Worm (Caenorhabditis elegans): Measurements from ENCODE around the gene msp-53.
"Not testable (repeated sequence)": the region's sequence is repeated elsewhere in the genome, so short reads cannot be mapped to it uniquely, and the experiment has no call there.

The msp-53 gene

DNA sequence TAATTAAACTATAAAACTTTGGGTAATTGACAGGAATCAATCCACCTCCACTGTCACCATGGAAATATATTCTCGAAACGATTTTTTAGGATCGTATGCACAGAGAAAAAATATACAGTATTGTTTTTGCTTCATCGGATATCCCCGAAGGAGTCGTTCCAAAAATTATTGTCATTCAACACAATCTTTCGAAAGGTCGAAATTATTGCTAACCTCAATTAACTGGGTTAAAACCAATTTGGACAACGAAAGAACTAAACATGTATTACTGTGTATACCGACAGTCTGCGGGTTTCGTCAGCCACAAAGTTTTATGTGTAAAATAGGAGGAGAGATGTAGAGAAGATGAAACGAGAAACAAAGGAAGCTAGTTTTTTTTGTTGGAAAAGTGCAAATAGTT lies 1.6 kb downstream of the msp-53 start (continued):
- no peak for TF ChIP-seq hrde-1 (tag; optimal IDR thresholded peaks at IDR 0.05; ENCODE audit: borderline replicate concordance)
- TF ChIP-seq Y79H2A.3 (GFP tag; conservative IDR thresholded peaks at IDR 0.05): no peak
- peak; percentile 95 for TF ChIP-seq attf-6 (GFP tag; IDR thresholded peaks at IDR 0.05)
- TF ChIP-seq F49E8.2 (tag; optimal IDR thresholded peaks at IDR 0.05; ENCODE audit: insufficient read depth): peak; percentile 4
- peak; percentile 38 for TF ChIP-seq F33H1.4 (GFP tag; IDR thresholded peaks at IDR 0.05)
- no peak for TF ChIP-seq Y53F4B.3 (GFP tag; IDR thresholded peaks at IDR 0.05)
- TF ChIP-seq lag-1 (GFP tag; IDR thresholded peaks at IDR 0.05): no peak
- no peak for TF ChIP-seq zim-3 (tag; optimal IDR thresholded peaks at IDR 0.05)
- TF ChIP-seq xnd-1 (tag; optimal IDR thresholded peaks at IDR 0.05): no peak
- TF ChIP-seq tbp1 (GFP tag; optimal IDR thresholded peaks at IDR 0.05): peak; percentile 76
- TF ChIP-seq ets-4 (GFP tag; optimal IDR thresholded peaks at IDR 0.05): no peak
- TF ChIP-seq ceh-100 (GFP tag; IDR thresholded peaks at IDR 0.05): no peak
- no peak for TF ChIP-seq C17E4.6 (GFP tag; IDR thresholded peaks at IDR 0.05)
- peak; percentile 54; the same call in 1 of the 2 replicates for TF ChIP-seq rcor-1 (GFP tag; IDR thresholded peaks at IDR 0.05)
- no peak for TF ChIP-seq efl-1 (GFP tag; optimal IDR thresholded peaks at IDR 0.05)
- TF ChIP-seq athp-1 (tag; optimal IDR thresholded peaks at IDR 0.05): no peak
- no peak for TF ChIP-seq tbx-9 (tag; optimal IDR thresholded peaks at IDR 0.05; ENCODE audit: borderline replicate concordance)
- no peak for TF ChIP-seq gei-17 (GFP tag; optimal IDR thresholded peaks at IDR 0.05)
- TF ChIP-seq snpc-4 (GFP tag; optimal IDR thresholded peaks at IDR 0.05): peak; percentile 94
- TF ChIP-seq snpc-4 (tag; optimal IDR thresholded peaks at IDR 0.05): peak; percentile 95 to 98 (median 96)
- TF ChIP-seq snpc-1.3 (tag; optimal IDR thresholded peaks at IDR 0.05; ENCODE audit: insufficient read depth): peak; percentile 83
- no peak for TF ChIP-seq Y95B8A.8 (GFP tag; IDR thresholded peaks at IDR 0.05)
- TF ChIP-seq lin-26 (GFP tag; IDR thresholded peaks at IDR 0.05): no peak; the same call in 1 of the 2 replicates
- no peak for TF ChIP-seq ccch-3 (GFP tag; optimal IDR thresholded peaks at IDR 0.05)
- TF ChIP-seq B0336.3 (GFP tag; IDR thresholded peaks at IDR 0.05): no peak
- TF ChIP-seq snpc-3.4 (tag; optimal IDR thresholded peaks at IDR 0.05): peak; percentile 57
- no peak for TF ChIP-seq nhr-80 (tag; optimal IDR thresholded peaks at IDR 0.05)

- not testable (repeated sequence) for TF ChIP-seq lin-40 (tag; optimal IDR thresholded peaks at IDR 0.05); hlh-26 (GFP tag; conservative IDR thresholded peaks at IDR 0.05); ztf-18 (tag; optimal IDR thresholded peaks at IDR 0.05)
Measured at ce11 chrIV:5062278-5062677, 2.6 kb downstream of the msp-53 start, which contains the start of gene msp-57. msp-57 (plus strand) TSS chrIV:5062578.

- no peak for TF ChIP-seq ztf-22 (GFP tag; optimal IDR thresholded peaks at IDR 0.05)
- TF ChIP-seq lin-40 (tag; optimal IDR thresholded peaks at IDR 0.05): no peak
- no peak for TF ChIP-seq pbrm-1 (GFP tag; IDR thresholded peaks at IDR 0.05)
- TF ChIP-seq lsl-1 (GFP tag; optimal IDR thresholded peaks at IDR 0.05): no peak
- TF ChIP-seq ZK185.1 (tag; optimal IDR thresholded peaks at IDR 0.05; ENCODE audit: poor library complexity, severe bottlenecking): no peak
- no peak for TF ChIP-seq aptf-2 (GFP tag; conservative IDR thresholded peaks at IDR 0.05)
- TF ChIP-seq madf-6 (GFP tag; IDR thresholded peaks at IDR 0.05): no peak
- TF ChIP-seq unc-62 (GFP tag; optimal IDR thresholded peaks at IDR 0.05): no peak
- TF ChIP-seq ceh-27 (GFP tag; optimal IDR thresholded peaks at IDR 0.05): no peak
- TF ChIP-seq mes-4 (tag; optimal IDR thresholded peaks at IDR 0.05): no peak
- no peak for TF ChIP-seq lag-1 (GFP tag; IDR thresholded peaks at IDR 0.05)
- no peak for TF ChIP-seq attf-5 (GFP tag; optimal IDR thresholded peaks at IDR 0.05)
- no peak for TF ChIP-seq sea-2 (GFP tag; IDR thresholded peaks at IDR 0.05)
- TF ChIP-seq athp-1 (tag; optimal IDR thresholded peaks at IDR 0.05): no peak
- TF ChIP-seq ccch-3 (GFP tag; optimal IDR thresholded peaks at IDR 0.05): no peak
- no peak for TF ChIP-seq nhr-27 (tag; optimal IDR thresholded peaks at IDR 0.05)
- TF ChIP-seq ceh-79 (tag; optimal IDR thresholded peaks at IDR 0.05): no peak
- TF ChIP-seq F23B12.7 (tag; optimal IDR thresholded peaks at IDR 0.05; ENCODE audit: insufficient read depth): no peak
- TF ChIP-seq Y53F4B.3 (GFP tag; IDR thresholded peaks at IDR 0.05): no peak
- TF ChIP-seq ztf-26 (tag; optimal IDR thresholded peaks at IDR 0.05): no peak
Measured at ce11 chrIV:5060984-5061383, 3.9 kb downstream of the msp-53 start, which contains the start of gene C09B9.7. C09B9.7 (minus strand) TSS chrIV:5061084.
